Fruit fly (Drosophila melanogaster) whole organism, embryonic: ENCODE data around the gene CG13369.

Experiments
- B-H1 ChIP-seq: fragments of 200-800 bp; sonication (Bioruptor generic); IDR thresholded peaks from 3 replicates; pipeline ENCODE4 v1.3.6; 2022; ENCODE audit warnings: missing biosample characterization, missing genetic modification characterization
- CG10543 ChIP-seq: fragments of 200-800 bp; sonication (Bioruptor generic); optimal IDR thresholded peaks from 3 replicates; lab custom pipeline; 2017; ENCODE audit warnings: missing biosample characterization, mild to moderate bottlenecking, missing genetic modification characterization, moderate library complexity
- CG12104 ChIP-seq: fragments of 200-800 bp; sonication (Bioruptor generic); optimal IDR thresholded peaks from 3 replicates; lab custom pipeline; 2016; ENCODE audit warnings: missing biosample characterization, missing genetic modification characterization
- CG1233 ChIP-seq: fragments of 200-800 bp; sonication (Bioruptor generic); optimal IDR thresholded peaks from 4 replicates; lab custom pipeline; 2018; ENCODE audit warnings: missing biosample characterization, mild to moderate bottlenecking, missing genetic modification characterization
- CG12769 ChIP-seq: fragments of 200-800 bp; sonication (Bioruptor generic); optimal IDR thresholded peaks from 2 replicates; lab custom pipeline; 2019; ENCODE audit warnings: missing biosample characterization, mild to moderate bottlenecking, missing genetic modification characterization, moderate library complexity
- CG13775 ChIP-seq: fragments of 200-800 bp; sonication (Bioruptor generic); optimal IDR thresholded peaks from 3 replicates; lab custom pipeline; 2017; ENCODE audit warnings: missing biosample characterization, mild to moderate bottlenecking, missing genetic modification characterization
- CG14441 ChIP-seq: fragments of 200-800 bp; sonication (Bioruptor generic); IDR thresholded peaks from 2 replicates; pipeline ENCODE4 v1.3.6; 2022; ENCODE audit warnings: missing biosample characterization, missing genetic modification characterization
- CG1603 ChIP-seq: fragments of 200-800 bp; sonication (Bioruptor generic); optimal IDR thresholded peaks from 2 replicates; lab custom pipeline; 2019; ENCODE audit warnings: missing biosample characterization, mild to moderate bottlenecking, missing genetic modification characterization, moderate library complexity
- CG16863 ChIP-seq: fragments of 200-800 bp; sonication (Bioruptor generic); optimal IDR thresholded peaks from 3 replicates; lab custom pipeline; 2016; ENCODE audit warnings: missing biosample characterization, missing genetic modification characterization
- CG2678 ChIP-seq: fragments of 200-800 bp; sonication (Bioruptor generic); optimal IDR thresholded peaks from 3 replicates; lab custom pipeline; 2019; ENCODE audit warnings: missing biosample characterization, mild to moderate bottlenecking, missing genetic modification characterization, moderate library complexity
- CG34224 ChIP-seq: fragments of 200-800 bp; sonication (Bioruptor generic); IDR thresholded peaks from 3 replicates; pipeline ENCODE4 v1.3.6; 2022; ENCODE audit warnings: missing biosample characterization, missing genetic modification characterization; ENCODE audit not compliant: partially characterized antibody
- CG4328 ChIP-seq: fragments of 200-800 bp; sonication (Bioruptor generic); optimal IDR thresholded peaks from 3 replicates; lab custom pipeline; 2017; ENCODE audit warnings: missing biosample characterization, missing genetic modification reagents, missing genetic modification characterization
- CG4424 ChIP-seq: fragments of 200-800 bp; sonication (Bioruptor generic); optimal IDR thresholded peaks from 3 replicates; lab custom pipeline; 2016; ENCODE audit warnings: missing biosample characterization, missing genetic modification characterization
- CG5180 ChIP-seq: fragments of 200-800 bp; sonication (Bioruptor generic); optimal IDR thresholded peaks from 3 replicates; lab custom pipeline; 2017; ENCODE audit warnings: missing biosample characterization, missing genetic modification characterization, mild to moderate bottlenecking, moderate library complexity, missing genetic modification reagents
- CG8944 ChIP-seq: fragments of 200-800 bp; sonication (Bioruptor generic); optimal IDR thresholded peaks from 3 replicates; lab custom pipeline; 2016; ENCODE audit warnings: missing biosample characterization, missing genetic modification characterization
- CG9727 ChIP-seq: fragments of 200-800 bp; sonication (Bioruptor generic); optimal IDR thresholded peaks from 3 replicates; lab custom pipeline; 2017; ENCODE audit warnings: missing biosample characterization, mild to moderate bottlenecking, missing genetic modification characterization
- CG9797 ChIP-seq: fragments of 200-800 bp; sonication (Bioruptor generic); optimal IDR thresholded peaks from 3 replicates; lab custom pipeline; 2018; ENCODE audit warnings: missing biosample characterization, mild to moderate bottlenecking, missing genetic modification characterization
- CkIIα-i1 ChIP-seq: fragments of 200-800 bp; sonication (Bioruptor generic); IDR thresholded peaks from 2 replicates; pipeline ENCODE4 v1.3.6; 2022; ENCODE audit warnings: missing biosample characterization, missing genetic modification characterization
- D19B ChIP-seq: fragments of 200-800 bp; sonication (Bioruptor generic); optimal IDR thresholded peaks from 2 replicates; lab custom pipeline; 2017; ENCODE audit warnings: missing biosample characterization, mild to moderate bottlenecking, missing genetic modification characterization
- Fer3 ChIP-seq: fragments of 200-800 bp; sonication (Bioruptor generic); optimal IDR thresholded peaks from 2 replicates; lab custom pipeline; 2018; ENCODE audit warnings: missing biosample characterization, mild to moderate bottlenecking, missing genetic modification characterization, moderate library complexity
- GATAe ChIP-seq: fragments of 200-800 bp; sonication (Bioruptor generic); conservative IDR thresholded peaks from 2 replicates; pipeline ENCODE4 v1.3.6; 2022; ENCODE audit warnings: missing biosample characterization, missing genetic modification characterization
- Gsc ChIP-seq: fragments of 200-800 bp; sonication (Bioruptor generic); IDR thresholded peaks from 2 replicates; pipeline ENCODE4 v1.3.6; 2022; ENCODE audit warnings: missing biosample characterization, missing genetic modification characterization
- HHEX ChIP-seq: fragments of 200-800 bp; sonication (Bioruptor generic); optimal IDR thresholded peaks from 3 replicates; lab custom pipeline; 2017; ENCODE audit warnings: missing biosample characterization, mild to moderate bottlenecking, missing genetic modification characterization, missing genetic modification reagents
- NC2β ChIP-seq: fragments of 200-800 bp; sonication (Bioruptor generic); optimal IDR thresholded peaks from 2 replicates; lab custom pipeline; 2016; ENCODE audit warnings: missing biosample characterization, missing genetic modification characterization
- NK7.1 ChIP-seq: fragments of 200-800 bp; sonication (Bioruptor generic); optimal IDR thresholded peaks from 3 replicates; lab custom pipeline; 2016; ENCODE audit warnings: missing biosample characterization, missing genetic modification characterization
- Ptx1 ChIP-seq: fragments of 200-800 bp; sonication (Bioruptor generic); IDR thresholded peaks from 2 replicates; pipeline ENCODE4 v1.3.6; 2022; ENCODE audit warnings: missing biosample characterization, missing genetic modification characterization
- Sox102F ChIP-seq: fragments of 200-800 bp; sonication (Bioruptor generic); optimal IDR thresholded peaks from 2 replicates; lab custom pipeline; 2018; ENCODE audit warnings: missing biosample characterization, mild to moderate bottlenecking, missing genetic modification characterization, moderate library complexity
- Usf ChIP-seq: fragments of 200-800 bp; sonication (Bioruptor generic); optimal IDR thresholded peaks from 2 replicates; lab custom pipeline; 2017; ENCODE audit warnings: missing genotype, missing biosample characterization, missing genetic modification characterization
- bigmax ChIP-seq: fragments of 200-800 bp; sonication (Bioruptor generic); optimal IDR thresholded peaks from 2 replicates; lab custom pipeline; 2018; ENCODE audit warnings: missing biosample characterization, mild to moderate bottlenecking, missing genetic modification characterization
- corto ChIP-seq: fragments of 200-800 bp; sonication (Bioruptor generic); optimal IDR thresholded peaks from 2 replicates; lab custom pipeline; 2016; ENCODE audit warnings: missing biosample characterization, mild to moderate bottlenecking, missing genetic modification characterization, moderate library complexity
- cwo ChIP-seq: fragments of 200-800 bp; sonication (Bioruptor generic); optimal IDR thresholded peaks from 3 replicates; lab custom pipeline; 2017; ENCODE audit warnings: missing biosample characterization, missing genetic modification characterization, mild to moderate bottlenecking, moderate library complexity, missing genetic modification reagents
- esg ChIP-seq: fragments of 200-800 bp; sonication (Bioruptor generic); conservative IDR thresholded peaks from 2 replicates; pipeline ENCODE4 v1.3.6; 2022; ENCODE audit warnings: missing biosample characterization, missing genetic modification characterization
- eve ChIP-seq, 2 experiments: fragments of >200 bp; optimal IDR thresholded peaks; 2 replicates each; lab custom pipeline; 2017; ENCODE audit warnings: missing biosample characterization in 2 of 2, missing genetic modification characterization in 2 of 2
- gfzf ChIP-seq: fragments of 200-800 bp; sonication (Bioruptor generic); optimal IDR thresholded peaks from 2 replicates; lab custom pipeline; 2016; ENCODE audit warnings: missing biosample characterization, mild to moderate bottlenecking, missing genetic modification characterization, moderate library complexity
- grn ChIP-seq: fragments of 200-800 bp; sonication (Bioruptor generic); optimal IDR thresholded peaks from 3 replicates; lab custom pipeline; 2017; ENCODE audit warnings: missing biosample characterization, missing genetic modification characterization
- gsb-n ChIP-seq: fragments of 200-800 bp; sonication (Bioruptor generic); optimal IDR thresholded peaks from 3 replicates; lab custom pipeline; 2018; ENCODE audit warnings: missing biosample characterization, mild to moderate bottlenecking, missing genetic modification characterization
- jigr1 ChIP-seq: fragments of 200-800 bp; sonication (Bioruptor generic); IDR thresholded peaks from 3 replicates; pipeline ENCODE4 v1.3.6; 2022; ENCODE audit warnings: missing biosample characterization, missing genetic modification characterization
- klu ChIP-seq: fragments of 200-800 bp; sonication (Bioruptor generic); IDR thresholded peaks from 2 replicates; pipeline ENCODE4 v1.3.6; 2022; ENCODE audit warnings: missing biosample characterization, missing genetic modification characterization
- mld ChIP-seq: fragments of 200-800 bp; sonication (Bioruptor generic); IDR thresholded peaks from 3 replicates; pipeline ENCODE4 v1.3.6; 2022; ENCODE audit warnings: missing biosample characterization, missing genetic modification characterization; ENCODE audit not compliant: partially characterized antibody
- nau ChIP-seq: fragments of 200-800 bp; sonication (Bioruptor generic); optimal IDR thresholded peaks from 3 replicates; lab custom pipeline; 2017; ENCODE audit warnings: missing biosample characterization, mild to moderate bottlenecking, missing genetic modification characterization, missing genetic modification reagents
- nerfin-1 ChIP-seq: fragments of 200-800 bp; sonication (Bioruptor generic); optimal IDR thresholded peaks from 3 replicates; lab custom pipeline; 2019; ENCODE audit warnings: missing biosample characterization, mild to moderate bottlenecking, missing genetic modification characterization, moderate library complexity
- prd ChIP-seq, 3 experiments: fragments of >200 bp in 2 of 3; fragments of 200-800 bp in 1 of 3; sonication (Bioruptor generic) in 1 of 3; optimal IDR thresholded peaks in 2 of 3; IDR thresholded peaks in 1 of 3; 2 replicates in 2 of 3; 3 replicates in 1 of 3; pipeline versions ENCODE4 v1.3.6 to Lab custom; 2017 to 2022; ENCODE audit warnings: missing biosample characterization in 1 of 3, missing genetic modification characterization in 1 of 3
- pros ChIP-seq: fragments of 200-800 bp; sonication (Bioruptor generic); optimal IDR thresholded peaks from 3 replicates; lab custom pipeline; 2019; ENCODE audit warnings: missing biosample characterization, mild to moderate bottlenecking, missing genetic modification characterization, moderate library complexity
- pum ChIP-seq: fragments of 200-800 bp; sonication (Bioruptor generic); optimal IDR thresholded peaks from 2 replicates; lab custom pipeline; 2016; ENCODE audit warnings: missing biosample characterization, missing genetic modification characterization
- sd ChIP-seq: fragments of 200-800 bp; sonication (Bioruptor generic); optimal IDR thresholded peaks from 3 replicates; lab custom pipeline; 2018; ENCODE audit warnings: missing biosample characterization, mild to moderate bottlenecking, missing genetic modification characterization, moderate library complexity
- sens-2 ChIP-seq: fragments of 200-800 bp; sonication (Bioruptor generic); IDR thresholded peaks from 2 replicates; pipeline ENCODE4 v1.3.6; 2022; ENCODE audit warnings: missing biosample characterization, missing genetic modification characterization
- sug ChIP-seq: fragments of 200-800 bp; optimal IDR thresholded peaks from 2 replicates; lab custom pipeline; 2019; ENCODE audit warnings: missing biosample characterization, mild to moderate bottlenecking, missing genetic modification characterization, moderate library complexity
- trh ChIP-seq: fragments of 200-800 bp; sonication (Bioruptor generic); optimal IDR thresholded peaks from 2 replicates; lab custom pipeline; 2016; ENCODE audit warnings: missing biosample characterization, missing genetic modification characterization
- vnd ChIP-seq: fragments of 200-800 bp; sonication (Bioruptor generic); IDR thresholded peaks from 3 replicates; pipeline ENCODE4 v1.3.6; 2022; ENCODE audit warnings: missing biosample characterization, missing genetic modification characterization; ENCODE audit not compliant: partially characterized antibody

Gene CG13369

dm6 chrX:598322-599057, 24.8 kb upstream of the CG13369 start (continued):
- TF ChIP-seq CG4328 (GFP tag; lab: Kevin White, UChicago) = no peak
- peak; percentile 71 for TF ChIP-seq CG12769 (tag; lab: Kevin White, UChicago)
- no peak for TF ChIP-seq B-H1 (GFP tag; lab: Robert Waterston, UW)
- TF ChIP-seq nerfin-1 (tag; lab: Kevin White, UChicago) = no peak
- TF ChIP-seq pros (GFP tag; lab: Kevin White, UChicago) = no peak
- no peak for TF ChIP-seq CG9727
- TF ChIP-seq CG13775 (GFP tag; lab: Kevin White, UChicago) = no peak
- TF ChIP-seq NC2β (GFP tag; lab: Kevin White, UChicago) = no peak
- peak; percentile 6 for TF ChIP-seq D19B (GFP tag; lab: Kevin White, UChicago)
- TF ChIP-seq CG8944 (GFP tag; lab: Kevin White, UChicago) = no peak
- TF ChIP-seq cwo = no peak
- TF ChIP-seq sens-2 = no peak
- TF ChIP-seq CG1233 (GFP tag; lab: Kevin White, UChicago) = no peak
- peak; percentile 7; the same call in 1 of the 3 replicates for TF ChIP-seq vnd (GFP tag; lab: Robert Waterston, UW)
- no peak for TF ChIP-seq trh (GFP tag; lab: Kevin White, UChicago)
- no peak for TF ChIP-seq klu (GFP tag; lab: Robert Waterston, UW)
- TF ChIP-seq sug (tag; lab: Kevin White, UChicago) = peak; percentile 91
- 0 out of 2 replicates have a peak, but pooled peaks have one; percentile 16 for TF ChIP-seq GATAe (GFP tag; lab: Robert Waterston, UW)
- TF ChIP-seq grn (GFP tag; lab: Kevin White, UChicago) = peak; percentile 32
- TF ChIP-seq CG34224 (GFP tag; lab: Robert Waterston, UW) = no peak
- no peak for TF ChIP-seq corto (GFP tag; lab: Kevin White, UChicago)
- TF ChIP-seq CG1603 = peak; percentile 16
- TF ChIP-seq CG16863 (GFP tag; lab: Kevin White, UChicago) = no peak
- TF ChIP-seq CG10543 = peak; percentile 39

dm6 chrX:599727-600126, 23.5 kb upstream of the CG13369 start:
- TF ChIP-seq prd (optimal IDR thresholded peaks at IDR 0.05; lab: Kevin White, UChicago) = no peak
- TF ChIP-seq prd (GFP tag; IDR thresholded peaks at IDR 0.05; lab: Robert Waterston, UW) = no peak
- no peak for TF ChIP-seq CG12104
- TF ChIP-seq mld (GFP tag; lab: Robert Waterston, UW) = no peak
- TF ChIP-seq bigmax (GFP tag; lab: Kevin White, UChicago) = no peak
- TF ChIP-seq Ptx1 (GFP tag; lab: Robert Waterston, UW) = no peak
- TF ChIP-seq CG5180 (GFP tag; lab: Kevin White, UChicago) = no peak
- no peak for TF ChIP-seq gfzf (GFP tag; lab: Kevin White, UChicago)
- TF ChIP-seq nau (GFP tag; lab: Kevin White, UChicago) = no peak
- TF ChIP-seq CG2678 (tag; lab: Kevin White, UChicago) = no peak
- no peak for TF ChIP-seq HHEX (GFP tag; lab: Kevin White, UChicago)
- TF ChIP-seq CG9797 (GFP tag; lab: Kevin White, UChicago) = no peak
- no peak for TF ChIP-seq Usf
- TF ChIP-seq CG14441 (GFP tag; lab: Robert Waterston, UW) = no peak
- no peak for TF ChIP-seq jigr1
- TF ChIP-seq CkIIα-i1 = no peak
- TF ChIP-seq CG4424 (GFP tag; lab: Kevin White, UChicago) = no peak
- TF ChIP-seq CG10543 = peak; percentile 75
- no peak for TF ChIP-seq Sox102F (GFP tag; lab: Kevin White, UChicago)
- TF ChIP-seq esg (GFP tag; lab: Robert Waterston, UW) = no peak
- TF ChIP-seq gsb-n (tag; lab: Kevin White, UChicago) = no peak
- TF ChIP-seq Gsc (GFP tag; lab: Robert Waterston, UW) = no peak
- TF ChIP-seq sd (tag; lab: Kevin White, UChicago) = peak; percentile 9
- no peak for TF ChIP-seq eve (GFP tag; optimal IDR thresholded peaks at IDR 0.05; lab: Kevin White, UChicago)
- TF ChIP-seq Fer3 (tag; lab: Kevin White, UChicago) = no peak
- no peak for TF ChIP-seq pum
- no peak for TF ChIP-seq NK7.1 (GFP tag; lab: Kevin White, UChicago)
